Worm (Caenorhabditis elegans) whole organism, L4/young adult: ENCODE measurements around the gene srw-129.

Experiments used
- W03F9.2 ChIP-seq: fragments of 150-350 bp; optimal IDR thresholded peaks from 2 replicates; lab custom pipeline; 2014; ENCODE audit warnings: missing biosample characterization, missing genetic modification characterization
- him-1 ChIP-seq: sonication (generic microtip); optimal IDR thresholded peaks from 2 replicates; lab custom pipeline; 2016; ENCODE audit warnings: missing genotype, missing genetic modification reagents, missing genetic modification characterization, missing compliant biosample characterization

ce11 chrV:2958202-2958601, 13.5 kb upstream of the srw-129 start, which contains the start of gene srw-142:
- TF ChIP-seq him-1 (tag; lab: Kevin White, UChicago) = no peak
- TF ChIP-seq W03F9.2 = no peak
